Fruit fly (Drosophila melanogaster) whole organism, prepupa: ENCODE measurements around the gene Cyp311a1.

Experiments
- CG10631 ChIP-seq: fragments of 200-800 bp; sonication (Bioruptor generic); optimal IDR thresholded peaks from 2 replicates; lab custom pipeline; 2016; ENCODE audit warnings: missing biosample characterization, missing genetic modification characterization
- CG16779 ChIP-seq: fragments of 200-800 bp; sonication (Bioruptor generic); optimal IDR thresholded peaks from 3 replicates; lab custom pipeline; 2017; ENCODE audit warnings: missing biosample characterization, mild to moderate bottlenecking, missing genetic modification characterization
- CG6276 ChIP-seq: fragments of 200-800 bp; sonication (Bioruptor generic); optimal IDR thresholded peaks from 2 replicates; lab custom pipeline; 2017; ENCODE audit warnings: missing biosample characterization, mild to moderate bottlenecking, missing genetic modification characterization
- Gug ChIP-seq: fragments of 200-800 bp; sonication (Bioruptor generic); IDR thresholded peaks from 2 replicates; pipeline ENCODE4 v1.3.6; 2022; ENCODE audit warnings: missing biosample characterization, missing genetic modification characterization
- Hr38 ChIP-seq: sonication (Bioruptor generic); optimal IDR thresholded peaks from 2 replicates; lab custom pipeline; 2016; ENCODE audit warnings: missing biosample characterization, missing genetic modification characterization
- Lpt ChIP-seq: fragments of 200-800 bp; sonication (Bioruptor generic); optimal IDR thresholded peaks from 3 replicates; lab custom pipeline; 2016; ENCODE audit warnings: missing biosample characterization, missing genetic modification characterization
- Sox102F ChIP-seq: fragments of 200-800 bp; sonication (Bioruptor generic); optimal IDR thresholded peaks from 2 replicates; lab custom pipeline; 2016; ENCODE audit warnings: missing biosample characterization, mild to moderate bottlenecking, missing genetic modification characterization
- fd59A ChIP-seq: fragments of 200-800 bp; sonication (Bioruptor generic); optimal IDR thresholded peaks from 2 replicates; lab custom pipeline; 2017; ENCODE audit warnings: missing biosample characterization, mild to moderate bottlenecking, missing genetic modification characterization, missing genetic modification reagents
- lz ChIP-seq: fragments of 200-800 bp; sonication (Bioruptor generic); optimal IDR thresholded peaks from 3 replicates; lab custom pipeline; 2016; ENCODE audit warnings: missing biosample characterization, missing genetic modification characterization

DNA sequence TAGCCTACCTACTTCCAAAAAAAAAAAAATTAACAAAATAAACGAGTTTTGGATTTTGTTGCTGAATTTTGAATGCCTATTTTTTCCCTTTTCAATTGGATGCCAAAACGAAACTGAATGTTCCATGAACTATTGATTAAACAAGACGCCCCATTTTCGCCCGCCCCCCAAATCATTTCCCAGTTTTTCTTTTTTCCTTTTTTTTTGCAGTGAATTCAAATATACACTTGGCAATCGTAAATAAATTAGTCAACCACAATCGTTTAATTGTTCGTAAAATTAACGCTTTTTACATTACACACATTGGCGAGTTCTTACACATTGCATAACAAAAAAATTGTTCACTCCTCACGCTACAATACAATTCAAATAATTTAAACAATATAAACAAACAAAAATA, 38.6 kb downstream of the Cyp311a1 start, which contains the start of gene CG18130:
- TF ChIP-seq lz (GFP tag; lab: Kevin White, UChicago) (no peak), CG10631 (no peak), fd59A (GFP tag; lab: Kevin White, UChicago) (no peak), Sox102F (GFP tag; lab: Kevin White, UChicago) (no peak), CG16779 (tag; lab: Kevin White, UChicago) (no peak), Lpt (no peak), Hr38 (no peak), Gug (GFP tag; lab: Robert Waterston, UW) (no peak), CG6276 (GFP tag; lab: Kevin White, UChicago) (no peak)
